Worm (Caenorhabditis elegans): ENCODE results near the gene Y39B6A.10.

ce11 chrV:19099504-19099903, 33.9 kb downstream of the Y39B6A.10 start:
- TF ChIP-seq nhr-28 (tag; optimal IDR thresholded peaks at IDR 0.05), result no peak
- TF ChIP-seq unc-62 (GFP tag; optimal IDR thresholded peaks at IDR 0.05), result no peak
- no peak for TF ChIP-seq egl-27 (tag; optimal IDR thresholded peaks at IDR 0.05)
- no peak for TF ChIP-seq skn-1 (tag; optimal IDR thresholded peaks at IDR 0.05)
- no peak for TF ChIP-seq aly-2 (tag; optimal IDR thresholded peaks at IDR 0.05)
- no peak for TF ChIP-seq mml-1 (tag; optimal IDR thresholded peaks at IDR 0.05)
- TF ChIP-seq nhr-12 (tag; optimal IDR thresholded peaks at IDR 0.05), result no peak
- TF ChIP-seq elt-3 (tag; optimal IDR thresholded peaks at IDR 0.05), result no peak
- no peak for TF ChIP-seq sea-2 (GFP tag; optimal IDR thresholded peaks at IDR 0.05)

Measured in whole organism, L3 larva.